Worm (Caenorhabditis elegans) whole organism, dauer: ENCODE results near the gene srd-39.

Experiments
- unc-62 ChIP-seq: sonication (generic microtip); optimal IDR thresholded peaks from 2 replicates; lab custom pipeline; 2017; ENCODE audit warnings: missing biosample characterization, missing genetic modification reagents, missing genetic modification characterization

Gene srd-39

DNA sequence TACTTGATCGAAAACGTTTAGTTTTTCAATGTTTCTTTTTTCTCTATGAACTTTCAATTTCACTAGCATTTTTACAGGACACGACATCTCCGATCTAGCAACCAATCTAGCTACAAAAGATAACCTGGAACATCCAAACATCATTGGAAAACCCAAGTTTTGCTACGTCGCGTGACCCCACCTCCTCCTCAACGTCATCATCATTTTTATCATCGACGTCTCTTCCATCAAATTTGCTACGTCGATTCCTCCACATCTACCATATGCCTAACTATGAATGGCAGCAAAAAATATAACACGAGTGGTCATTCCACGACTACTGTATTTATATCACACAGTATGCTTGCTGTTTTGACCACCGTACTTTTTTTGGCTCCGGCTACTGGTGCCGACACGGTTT is 22.5 kb upstream of the srd-39 start, which contains the start of gene F46G10.2:
Gene F46G10.2, plus strand, starts transcription at position 78 of the 400 bp plus-strand sequence.
- TF ChIP-seq unc-62 (GFP tag; lab: Kevin White, UChicago): no peak

- TF ChIP-seq unc-62 (GFP tag; lab: Kevin White, UChicago): no peak
These were observed 20.2 kb upstream of the srd-39 start for ce11 chrX:13320575-13320974.

- no peak for TF ChIP-seq unc-62 (GFP tag; lab: Kevin White, UChicago)
These were observed 17.9 kb upstream of the srd-39 start for ce11 chrX:13318316-13318715.

- no peak for TF ChIP-seq unc-62 (GFP tag; lab: Kevin White, UChicago)
These were observed 17.1 kb upstream of the srd-39 start for ce11 chrX:13317532-13317931.

- no peak for TF ChIP-seq unc-62 (GFP tag; lab: Kevin White, UChicago)
These were observed 14.7 kb upstream of the srd-39 start for ce11 chrX:13315093-13315492.

DNA sequence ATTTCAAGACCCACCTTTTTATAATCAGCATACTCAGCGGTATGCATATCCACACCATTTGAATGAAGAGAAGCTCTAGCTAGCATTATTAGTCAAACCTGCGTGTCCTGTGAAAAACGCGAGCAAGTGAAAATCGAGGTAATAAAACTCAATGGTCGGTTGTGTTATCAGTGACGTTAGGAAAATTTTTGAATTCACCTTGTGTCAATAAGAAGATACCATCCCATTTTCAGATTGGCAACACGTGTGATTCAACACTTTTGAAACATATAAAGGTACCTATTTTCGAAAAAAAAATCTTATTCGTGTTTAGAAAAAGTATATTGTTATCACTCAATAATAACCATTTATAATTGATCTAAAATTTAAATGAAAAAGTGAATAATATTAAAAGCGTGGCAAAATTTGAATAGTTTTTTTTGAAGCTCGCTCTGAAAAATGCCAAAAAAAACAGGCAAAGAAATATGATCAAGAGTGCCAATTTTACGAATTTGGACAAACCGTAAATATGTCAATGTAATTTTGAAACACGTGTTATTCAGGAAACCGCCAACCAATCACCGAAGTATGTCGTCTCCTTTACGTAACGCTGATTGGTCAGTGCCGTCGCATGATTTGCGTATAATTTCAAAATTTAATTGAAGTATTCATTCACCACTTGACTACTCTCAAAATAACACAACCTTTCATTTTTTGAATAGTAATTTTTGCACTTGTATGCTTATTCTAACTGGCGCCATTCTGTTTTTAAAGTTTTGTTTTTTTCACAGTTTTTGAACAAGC is 11.4 kb upstream of the srd-39 start, which contains the start of gene F46G10.1:
Gene F46G10.1, minus strand, starts transcription at position 115 of the 783 bp plus-strand sequence.
- TF ChIP-seq unc-62 (GFP tag; lab: Kevin White, UChicago): no peak

- TF ChIP-seq unc-62 (GFP tag; lab: Kevin White, UChicago): no peak
These were observed 10.4 kb upstream of the srd-39 start for ce11 chrX:13310763-13311162.

ce11 chrX:13308745-13309144 is 8.3 kb upstream of the srd-39 start, which contains the start of gene srxa-8:
srxa-8 (minus strand) TSS chrX:13308845.
- no peak for TF ChIP-seq unc-62 (GFP tag; lab: Kevin White, UChicago)

DNA sequence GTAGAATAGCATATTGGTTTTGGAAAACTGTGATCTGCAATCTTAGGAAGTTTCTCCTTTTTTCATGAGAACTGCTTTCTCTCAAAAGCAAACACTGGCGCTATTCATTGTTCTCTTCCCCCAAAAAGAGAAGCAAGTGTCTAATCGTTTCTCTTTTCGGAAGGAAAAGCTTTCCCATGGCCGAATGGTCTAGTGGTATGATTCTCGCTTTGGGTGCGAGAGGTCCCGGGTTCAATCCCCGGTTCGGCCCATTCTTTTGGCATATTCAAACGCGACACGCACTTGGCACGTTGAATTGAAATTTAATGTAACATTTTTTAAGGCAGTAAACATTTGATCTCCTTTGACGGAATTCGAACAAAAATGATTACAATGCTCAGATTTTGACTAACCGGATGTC is 7.4 kb upstream of the srd-39 start:
- no peak for TF ChIP-seq unc-62 (GFP tag; lab: Kevin White, UChicago)

ce11 chrX:13306869-13307446 is 6.6 kb upstream of the srd-39 start:
- TF ChIP-seq unc-62 (GFP tag; lab: Kevin White, UChicago): no peak

ce11 chrX:13305779-13306178 is 5.4 kb upstream of the srd-39 start, which contains the start of gene srd-43:
srd-43 (minus strand) TSS chrX:13305844.
- no peak for TF ChIP-seq unc-62 (GFP tag; lab: Kevin White, UChicago)

- no peak for TF ChIP-seq unc-62 (GFP tag; lab: Kevin White, UChicago)
These were observed 3.0 kb upstream of the srd-39 start, which contains the start of gene srd-42 for ce11 chrX:13303357-13303756. srd-42 (minus strand) TSS chrX:13303457.

DNA sequence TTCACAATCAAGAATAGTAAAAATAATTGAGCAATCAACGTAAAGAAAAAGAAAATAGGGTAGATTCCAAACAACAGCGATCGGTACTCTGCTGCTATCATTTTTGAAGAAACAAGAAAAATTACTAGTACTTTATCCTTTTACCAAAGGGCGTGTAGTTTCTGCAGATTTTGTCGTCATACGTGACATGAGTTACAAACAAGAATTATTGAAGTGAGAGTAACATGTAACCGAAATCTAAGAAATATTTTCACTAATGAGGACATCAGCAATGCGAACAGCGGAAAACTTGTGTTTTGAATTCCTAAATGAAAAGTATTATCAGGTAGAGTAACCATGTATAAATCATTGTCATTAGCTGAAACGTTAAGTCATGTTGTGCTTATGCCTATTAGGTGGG is 5.7 kb downstream of the srd-39 start, which contains the start of gene srd-36:
Gene srd-36, minus strand, starts transcription at position 101 of the 400 bp plus-strand sequence.
- no peak for TF ChIP-seq unc-62 (GFP tag; lab: Kevin White, UChicago)

DNA sequence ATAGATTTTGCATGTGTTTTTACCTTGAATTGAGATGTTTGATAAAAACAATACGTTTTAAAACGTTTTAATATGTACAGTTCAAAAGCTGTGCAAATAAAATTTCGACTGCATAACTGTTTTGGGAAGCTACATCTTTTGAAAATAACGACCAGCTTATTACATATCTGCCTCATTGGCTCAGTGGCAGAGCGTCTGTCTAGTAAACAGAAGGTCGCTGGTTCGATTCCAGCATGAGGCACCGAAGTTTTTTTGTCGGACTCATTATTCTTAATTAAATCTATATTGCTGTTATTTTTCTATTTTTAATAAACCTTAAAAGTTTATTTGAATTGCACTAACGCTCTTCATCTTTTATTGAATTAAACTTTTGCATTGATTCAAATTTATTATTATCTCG is 7.4 kb downstream of the srd-39 start:
- no peak for TF ChIP-seq unc-62 (GFP tag; lab: Kevin White, UChicago)

ce11 chrX:13291506-13291905 is 8.9 kb downstream of the srd-39 start, which contains the start of gene srd-38:
srd-38 (plus strand) TSS chrX:13291806.
- no peak for TF ChIP-seq unc-62 (GFP tag; lab: Kevin White, UChicago)

ce11 chrX:13290531-13290930 is 9.9 kb downstream of the srd-39 start, which contains the start of gene R04D3.3:
R04D3.3 (minus strand) TSS chrX:13290631.
- TF ChIP-seq unc-62 (GFP tag; lab: Kevin White, UChicago): no peak
